Worm (Caenorhabditis elegans) whole organism, L1 larva: ENCODE data around the gene F38B2.3.

Source experiments
- ceh-63 ChIP-seq: fragments of 200-800 bp; sonication (Bioruptor generic); optimal IDR thresholded peaks from 2 replicates; lab custom pipeline; 2018; ENCODE audit warnings: mild to moderate bottlenecking, missing genetic modification characterization, missing compliant biosample characterization
- mep-1 ChIP-seq: fragments of 150-350 bp; optimal IDR thresholded peaks from 2 replicates; lab custom pipeline; 2014; ENCODE audit warnings: missing biosample characterization, missing genetic modification characterization
- nhr-77 ChIP-seq: fragments of 150-350 bp; optimal IDR thresholded peaks from 2 replicates; lab custom pipeline; 2014; ENCODE audit warnings: missing biosample characterization, missing genetic modification characterization
- pqm-1 ChIP-seq: sonication (generic microtip); optimal IDR thresholded peaks from 3 replicates; lab custom pipeline; 2017; ENCODE audit warnings: missing biosample characterization, missing genetic modification characterization
- skn-1 ChIP-seq: fragments of 150-350 bp; optimal IDR thresholded peaks from 2 replicates; lab custom pipeline; 2014; ENCODE audit warnings: missing biosample characterization, missing genetic modification characterization
- unc-130 ChIP-seq: fragments of 150-350 bp; optimal IDR thresholded peaks from 2 replicates; lab custom pipeline; 2017; ENCODE audit warnings: missing biosample characterization, missing genetic modification characterization, inconsistent platforms

ce11 chrX:11268970-11269369 lies 17.2 kb downstream of the F38B2.3 start, which contains the start of gene C03A3.3:
- TF ChIP-seq skn-1 (tag; lab: Kevin White, UChicago): no peak
- TF ChIP-seq pqm-1 (tag; lab: Kevin White, UChicago): no peak
- no peak for TF ChIP-seq ceh-63 (GFP tag; lab: Kevin White, UChicago)
- TF ChIP-seq unc-130: no peak
- TF ChIP-seq nhr-77 (tag; lab: Kevin White, UChicago): no peak
- TF ChIP-seq mep-1 (tag; lab: Kevin White, UChicago): no peak
